Worm (Caenorhabditis elegans) whole organism, young adult: ENCODE results near the gene ech-6.

ENCODE experiments used
- B0261.1 ChIP-seq: sonication (generic microtip); optimal IDR thresholded peaks from 2 replicates; lab custom pipeline; 2016; ENCODE audit warnings: mild to moderate bottlenecking, missing genetic modification characterization, moderate library complexity, missing compliant biosample characterization
- B0336.3 ChIP-seq: fragments of 200-800 bp; sonication (Bioruptor generic); IDR thresholded peaks from 2 replicates; pipeline ENCODE4 v1.3.6; 2022; ENCODE audit warnings: missing genetic modification characterization, missing compliant biosample characterization
- C17E4.6 ChIP-seq: fragments of 200-800 bp; sonication (Bioruptor generic); IDR thresholded peaks from 2 replicates; pipeline ENCODE4 v1.3.6; 2022; ENCODE audit warnings: missing genetic modification reagents, missing genetic modification characterization, missing compliant biosample characterization
- F22D6.2 ChIP-seq: sonication (generic microtip); optimal IDR thresholded peaks from 2 replicates; lab custom pipeline; 2016; ENCODE audit warnings: mild to moderate bottlenecking, missing genetic modification characterization, missing compliant biosample characterization
- F33H1.4 ChIP-seq: fragments of 200-800 bp; sonication (Bioruptor generic); IDR thresholded peaks from 2 replicates; pipeline ENCODE4 v1.3.6; 2022; ENCODE audit warnings: missing genetic modification reagents, missing genetic modification characterization, missing compliant biosample characterization
- F37B4.10 ChIP-seq: fragments of 200-800 bp; sonication (Bioruptor generic); IDR thresholded peaks from 2 replicates; pipeline ENCODE4 v1.3.6; 2022; ENCODE audit warnings: missing genetic modification characterization, missing compliant biosample characterization
- F55B11.4 ChIP-seq: sonication (generic microtip); optimal IDR thresholded peaks from 2 replicates; lab custom pipeline; 2016; ENCODE audit warnings: missing compliant biosample characterization, missing genetic modification characterization, borderline replicate concordance; ENCODE audit not compliant: insufficient read depth
- F57C9.4 ChIP-seq: sonication (generic microtip); optimal IDR thresholded peaks from 2 replicates; lab custom pipeline; 2017; ENCODE audit warnings: mild to moderate bottlenecking, missing genetic modification characterization, missing compliant biosample characterization
- K11D2.4 ChIP-seq: fragments of 200-800 bp; sonication (Bioruptor generic); IDR thresholded peaks from 2 replicates; pipeline ENCODE4 v1.3.6; 2022; ENCODE audit warnings: missing genetic modification reagents, missing genetic modification characterization, missing compliant biosample characterization
- K12H6.12 ChIP-seq: fragments of 200-800 bp; sonication (Bioruptor generic); optimal IDR thresholded peaks from 2 replicates; lab custom pipeline; 2018; ENCODE audit warnings: mild to moderate bottlenecking, missing genetic modification characterization, missing compliant biosample characterization
- Y53F4B.3 ChIP-seq: fragments of 200-800 bp; sonication (Bioruptor generic); IDR thresholded peaks from 2 replicates; pipeline ENCODE4 v1.3.6; 2022; ENCODE audit warnings: missing genetic modification reagents, missing genetic modification characterization, missing compliant biosample characterization
- Y67H2A.10 ChIP-seq: fragments of 200-800 bp; sonication (Bioruptor generic); conservative IDR thresholded peaks from 2 replicates; pipeline ENCODE4 v1.3.6; 2022; ENCODE audit warnings: missing genetic modification reagents, missing genetic modification characterization, missing compliant biosample characterization
- Y95B8A.8 ChIP-seq: fragments of 200-800 bp; sonication (Bioruptor generic); IDR thresholded peaks from 2 replicates; pipeline ENCODE4 v1.3.6; 2022; ENCODE audit warnings: missing genetic modification reagents, missing genetic modification characterization, missing compliant biosample characterization
- ZK185.1 ChIP-seq: sonication (generic microtip); optimal IDR thresholded peaks from 2 replicates; lab custom pipeline; 2016; ENCODE audit warnings: mild to moderate bottlenecking, missing genetic modification characterization, missing compliant biosample characterization; ENCODE audit not compliant: poor library complexity, severe bottlenecking
- attf-5 ChIP-seq: fragments of 200-800 bp; sonication (Bioruptor generic); optimal IDR thresholded peaks from 2 replicates; lab custom pipeline; 2018; ENCODE audit warnings: mild to moderate bottlenecking, missing genetic modification characterization, missing compliant biosample characterization
- bed-1 ChIP-seq: fragments of 200-800 bp; sonication (Bioruptor generic); IDR thresholded peaks from 2 replicates; pipeline ENCODE4 v1.3.6; 2022; ENCODE audit warnings: missing genetic modification reagents, missing genetic modification characterization, missing compliant biosample characterization
- ceh-100 ChIP-seq: fragments of 200-800 bp; sonication (Bioruptor generic); IDR thresholded peaks from 2 replicates; pipeline ENCODE4 v1.3.6; 2022; ENCODE audit warnings: missing genetic modification reagents, missing genetic modification characterization, missing compliant biosample characterization
- ceh-27 ChIP-seq: fragments of 200-800 bp; sonication (Bioruptor generic); optimal IDR thresholded peaks from 2 replicates; lab custom pipeline; 2018; ENCODE audit warnings: mild to moderate bottlenecking, missing genetic modification characterization, moderate library complexity, missing compliant biosample characterization
- ceh-40 ChIP-seq: fragments of 200-800 bp; sonication (Bioruptor generic); IDR thresholded peaks from 2 replicates; pipeline ENCODE4 v1.3.6; 2022; ENCODE audit warnings: missing genetic modification characterization, missing compliant biosample characterization
- ceh-79 ChIP-seq: sonication (generic microtip); optimal IDR thresholded peaks from 2 replicates; lab custom pipeline; 2017; ENCODE audit warnings: mild to moderate bottlenecking, missing genetic modification characterization, missing compliant biosample characterization
- dpl-1 ChIP-seq: fragments of 150-350 bp; optimal IDR thresholded peaks from 2 replicates; lab custom pipeline; 2014; ENCODE audit warnings: missing biosample characterization, missing genetic modification reagents, missing genetic modification characterization
- egrh-3 ChIP-seq: fragments of 200-800 bp; sonication (Bioruptor generic); IDR thresholded peaks from 2 replicates; pipeline ENCODE4 v1.3.6; 2022; ENCODE audit warnings: missing genetic modification reagents, missing genetic modification characterization, missing compliant biosample characterization
- ekl-4 ChIP-seq: fragments of 200-800 bp; sonication (Bioruptor generic); IDR thresholded peaks from 2 replicates; pipeline ENCODE4 v1.3.6; 2022; ENCODE audit warnings: missing genetic modification reagents, missing genetic modification characterization, missing compliant biosample characterization
- hlh-12 ChIP-seq: sonication (generic microtip); optimal IDR thresholded peaks from 2 replicates; lab custom pipeline; 2016; ENCODE audit warnings: missing genetic modification characterization, missing compliant biosample characterization
- hlh-26 ChIP-seq: fragments of 200-800 bp; sonication (Bioruptor generic); conservative IDR thresholded peaks from 2 replicates; pipeline ENCODE4 v1.3.6; 2022; ENCODE audit warnings: missing genetic modification reagents, missing genetic modification characterization, missing compliant biosample characterization
- hmg-1.2 ChIP-seq: fragments of 200-800 bp; sonication (Bioruptor generic); IDR thresholded peaks from 2 replicates; pipeline ENCODE4 v1.3.6; 2022; ENCODE audit warnings: missing genetic modification reagents, missing genetic modification characterization, missing compliant biosample characterization
- hsf-1 ChIP-seq: fragments of 200-800 bp; sonication (Bioruptor generic); IDR thresholded peaks from 2 replicates; pipeline ENCODE4 v1.3.6; 2022; ENCODE audit warnings: missing genetic modification reagents, missing genetic modification characterization, missing compliant biosample characterization
- lin-40 ChIP-seq: sonication (generic microtip); optimal IDR thresholded peaks from 2 replicates; lab custom pipeline; 2016; ENCODE audit warnings: missing genetic modification characterization, mild to moderate bottlenecking, missing compliant biosample characterization, missing genotype, missing genetic modification reagents
- madf-8 ChIP-seq: fragments of 200-800 bp; sonication (Bioruptor generic); conservative IDR thresholded peaks from 2 replicates; pipeline ENCODE4 v1.3.6; 2022; ENCODE audit warnings: missing genetic modification reagents, missing genetic modification characterization, missing compliant biosample characterization
- nhr-120 ChIP-seq: fragments of 200-800 bp; sonication (Bioruptor generic); IDR thresholded peaks from 2 replicates; pipeline ENCODE4 v1.3.6; 2022; ENCODE audit warnings: missing genetic modification characterization, missing compliant biosample characterization
- nhr-179 ChIP-seq: sonication (generic microtip); optimal IDR thresholded peaks from 2 replicates; lab custom pipeline; 2016; ENCODE audit warnings: mild to moderate bottlenecking, missing genetic modification characterization, missing compliant biosample characterization
- nhr-90 ChIP-seq: sonication (generic microtip); optimal IDR thresholded peaks from 2 replicates; lab custom pipeline; 2016; ENCODE audit warnings: missing genotype, mild to moderate bottlenecking, missing genetic modification characterization, missing compliant biosample characterization
- sea-2 ChIP-seq: fragments of 200-800 bp; sonication (Bioruptor generic); IDR thresholded peaks from 2 replicates; pipeline ENCODE4 v1.3.6; 2022; ENCODE audit warnings: missing genetic modification characterization, missing compliant biosample characterization
- snpc-1.3 ChIP-seq: sonication (generic microtip); optimal IDR thresholded peaks from 2 replicates; lab custom pipeline; 2017; ENCODE audit warnings: missing genetic modification characterization, mild to moderate bottlenecking, missing compliant biosample characterization, antibody characterized with exemption, moderate library complexity, missing genotype, missing genetic modification reagents; ENCODE audit not compliant: insufficient read depth
- snpc-3.4 ChIP-seq: sonication (generic microtip); optimal IDR thresholded peaks from 2 replicates; lab custom pipeline; 2017; ENCODE audit warnings: missing genetic modification characterization, mild to moderate bottlenecking, missing compliant biosample characterization, antibody characterized with exemption, moderate library complexity, missing genotype, missing genetic modification reagents
- snpc-4 ChIP-seq, 5 experiments: fragments of 150-350 bp in 1 of 5; sonication (generic microtip) in 4 of 5; optimal IDR thresholded peaks; 2 replicates each; lab custom pipeline; 2014 to 2018; ENCODE audit warnings: missing genetic modification characterization in 5 of 5, missing biosample characterization in 3 of 5, antibody characterized with exemption in 2 of 5, mild to moderate bottlenecking in 2 of 5, missing compliant biosample characterization in 2 of 5, missing genotype in 2 of 5, moderate library complexity in 2 of 5, missing genetic modification reagents in 1 of 5
- tbx-9 ChIP-seq: sonication (generic microtip); optimal IDR thresholded peaks from 2 replicates; lab custom pipeline; 2016; ENCODE audit warnings: borderline replicate concordance, missing genetic modification characterization, inconsistent platforms, missing compliant biosample characterization
- tlf-1 ChIP-seq: fragments of 200-800 bp; sonication (Bioruptor generic); optimal IDR thresholded peaks from 2 replicates; lab custom pipeline; 2018; ENCODE audit warnings: mild to moderate bottlenecking, missing genetic modification characterization, missing compliant biosample characterization
- unc-62 ChIP-seq: fragments of 150-350 bp; optimal IDR thresholded peaks from 2 replicates; lab custom pipeline; 2014; ENCODE audit warnings: missing biosample characterization, missing genetic modification reagents, missing genetic modification characterization
- ztf-18 ChIP-seq: sonication (generic microtip); optimal IDR thresholded peaks from 2 replicates; lab custom pipeline; 2016; ENCODE audit warnings: missing genotype, mild to moderate bottlenecking, missing genetic modification characterization, missing compliant biosample characterization
- ztf-22 ChIP-seq: fragments of 200-800 bp; sonication (Bioruptor generic); optimal IDR thresholded peaks from 2 replicates; lab custom pipeline; 2018; ENCODE audit warnings: mild to moderate bottlenecking, missing genetic modification characterization, moderate library complexity, missing compliant biosample characterization
- ztf-25 ChIP-seq: fragments of 200-800 bp; sonication (Bioruptor generic); IDR thresholded peaks from 2 replicates; pipeline ENCODE4 v1.3.6; 2022; ENCODE audit warnings: missing genetic modification reagents, missing genetic modification characterization, missing compliant biosample characterization
- ztf-28 ChIP-seq: fragments of 200-800 bp; sonication (Bioruptor generic); IDR thresholded peaks from 2 replicates; pipeline ENCODE4 v1.3.6; 2022; ENCODE audit warnings: missing genetic modification reagents, missing genetic modification characterization, missing compliant biosample characterization

The ech-6 gene

DNA sequence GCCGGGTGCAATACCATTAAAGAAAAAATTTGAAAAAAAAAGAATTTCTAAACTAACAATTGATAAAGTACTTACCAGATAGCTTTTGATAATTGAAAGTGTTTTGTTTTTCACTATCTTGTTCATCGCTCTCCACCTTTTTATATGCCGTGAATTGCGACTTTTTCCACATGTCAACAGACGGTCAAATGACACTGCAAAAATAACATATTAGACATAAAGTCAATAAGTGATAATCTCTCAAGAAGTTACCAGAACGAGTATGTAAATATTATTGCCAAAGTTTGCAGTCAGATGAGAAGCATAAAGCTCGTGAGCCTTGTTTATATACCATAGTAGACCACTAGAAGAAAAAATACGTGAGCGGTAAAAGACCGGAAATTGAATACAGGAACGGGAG, 16.8 kb downstream of the ech-6 start, which contains the start of gene dao-6:
dao-6 (minus strand) TSS at position 345 of the 400 bp plus-strand sequence.
- TF ChIP-seq F33H1.4 (GFP tag; lab: Robert Waterston, UW) (no peak), attf-5 (GFP tag; lab: Kevin White, UChicago) (no peak), F37B4.10 (GFP tag; lab: Robert Waterston, UW) (no peak), ZK185.1 (no peak), Y95B8A.8 (GFP tag; lab: Robert Waterston, UW) (no peak), hlh-12 (no peak), hsf-1 (GFP tag; lab: Robert Waterston, UW) (no peak), tbx-9 (tag; lab: Kevin White, UChicago) (no peak), ceh-100 (GFP tag; lab: Robert Waterston, UW) (no peak), unc-62 (no peak), bed-1 (no peak), K11D2.4 (no peak)

DNA sequence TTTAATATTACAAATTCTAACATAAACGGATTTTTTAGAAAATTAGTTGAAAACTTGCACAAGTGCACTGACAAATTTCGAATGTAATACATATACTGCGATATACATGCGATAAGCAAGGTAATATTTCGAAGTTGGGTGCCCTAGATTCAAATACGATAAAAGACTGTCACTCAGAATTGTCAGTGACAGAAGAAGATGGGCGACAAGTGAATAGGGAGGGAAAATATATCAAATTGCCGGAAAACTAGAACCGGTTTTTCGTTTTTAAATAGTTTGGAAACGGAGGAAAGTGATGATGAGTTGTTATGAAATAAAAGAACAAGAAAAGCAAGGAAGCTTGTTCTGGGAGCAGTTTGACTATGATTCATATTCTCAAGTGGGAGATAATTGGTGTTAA, 18.7 kb downstream of the ech-6 start:
- TF ChIP-seq F55B11.4 (tag; lab: Kevin White, UChicago) (no peak), hlh-12 (no peak), nhr-179 (tag; lab: Kevin White, UChicago) (no peak), K12H6.12 (tag; lab: Kevin White, UChicago) (no peak)

DNA sequence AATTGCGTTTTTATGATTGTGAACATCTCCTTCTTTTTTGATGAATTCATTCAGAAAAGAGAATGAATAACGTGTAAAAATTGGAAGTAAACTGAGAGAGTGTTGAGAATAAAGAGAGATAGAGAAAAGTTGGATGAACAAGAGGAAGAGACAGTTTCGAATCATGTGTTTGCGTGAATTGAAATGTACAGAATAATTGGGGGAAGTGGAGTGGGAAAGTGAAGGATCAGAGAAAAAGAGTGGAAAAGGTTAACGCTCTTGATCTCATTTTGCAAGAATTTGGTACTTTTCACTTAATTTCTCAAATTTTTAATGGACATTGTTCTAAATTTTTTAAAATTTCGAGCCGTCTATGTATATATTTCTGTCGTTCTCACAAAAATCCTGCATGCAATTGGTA, 19.4 kb downstream of the ech-6 start:
- TF ChIP-seq ceh-27 (GFP tag; lab: Kevin White, UChicago) (no peak), attf-5 (GFP tag; lab: Kevin White, UChicago) (no peak), B0336.3 (GFP tag; lab: Robert Waterston, UW) (no peak), ztf-28 (GFP tag; lab: Robert Waterston, UW) (no peak), ceh-40 (GFP tag; lab: Robert Waterston, UW) (no peak), ztf-22 (GFP tag; lab: Kevin White, UChicago) (no peak), ZK185.1 (no peak), hmg-1.2 (no peak; the same call in 1 of the 2 replicates), ceh-79 (tag; lab: Kevin White, UChicago) (no peak), nhr-90 (tag; lab: Kevin White, UChicago) (no peak), egrh-3 (GFP tag; lab: Robert Waterston, UW) (no peak), F57C9.4 (tag; lab: Kevin White, UChicago) (no peak), B0261.1 (tag; lab: Kevin White, UChicago) (no peak), snpc-3.4 (tag; lab: Kevin White, UChicago) (no peak), snpc-1.3 (tag; lab: Kevin White, UChicago) (no peak), tlf-1 (GFP tag; lab: Kevin White, UChicago) (no peak), ekl-4 (no peak), madf-8 (GFP tag; lab: Robert Waterston, UW) (no peak)

- TF ChIP-seq F22D6.2 (no peak), nhr-120 (GFP tag; lab: Robert Waterston, UW) (no peak), C17E4.6 (no peak), F37B4.10 (GFP tag; lab: Robert Waterston, UW) (no peak), nhr-90 (tag; lab: Kevin White, UChicago) (no peak), sea-2 (GFP tag; lab: Robert Waterston, UW) (no peak), dpl-1 (GFP tag; lab: Kevin White, UChicago) (no peak), bed-1 (no peak), F55B11.4 (tag; lab: Kevin White, UChicago) (no peak), lin-40 (tag; lab: Kevin White, UChicago) (no peak), hlh-26 (GFP tag; lab: Robert Waterston, UW) (no peak), hlh-12 (no peak), snpc-4 (GFP tag; optimal IDR thresholded peaks at IDR 0.05; lab: Kevin White, UChicago) (no peak), snpc-4 (tag; optimal IDR thresholded peaks at IDR 0.05; lab: Kevin White, UChicago) (no peak), ztf-25 (GFP tag; lab: Robert Waterston, UW) (no peak), Y53F4B.3 (GFP tag; lab: Robert Waterston, UW) (no peak), Y67H2A.10 (GFP tag; lab: Robert Waterston, UW) (no peak), ztf-18 (tag; lab: Kevin White, UChicago) (no peak)
Measured at ce11 chrIII:9731313-9731912, 21.3 kb downstream of the ech-6 start.
